Fruit fly (Drosophila melanogaster): ENCODE results near the gene Acbp4.
A peak's percentile ranks its signal among the peaks of the same experiment; 100 is the strongest.

Acbp4 gene

DNA sequence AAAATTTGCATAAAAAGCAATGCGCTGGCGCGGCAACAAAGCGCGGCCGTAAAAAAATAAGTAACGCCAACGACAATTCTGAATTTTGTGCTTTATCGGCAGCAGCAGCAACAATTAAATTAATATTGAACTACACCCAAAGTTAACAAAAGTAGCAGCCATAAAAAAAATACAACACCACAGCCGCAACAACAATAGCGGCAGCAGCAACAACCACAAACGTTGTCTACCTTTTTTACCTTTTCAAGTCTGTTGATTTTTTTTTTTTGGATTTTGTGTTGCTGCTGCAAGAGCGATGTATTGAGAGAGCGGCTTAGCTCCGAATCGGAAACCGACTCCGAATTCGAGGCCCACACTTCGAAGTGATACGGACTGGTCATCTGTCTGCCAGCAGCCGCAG lies 6.8 kb upstream of the Acbp4 start (continued):
- no peak for TF ChIP-seq sim (GFP tag; IDR thresholded peaks at IDR 0.05)
- TF ChIP-seq CG8765 (GFP tag; IDR thresholded peaks at IDR 0.05): 0 out of 2 replicates have a peak, but pooled peaks have one; percentile 6
- TF ChIP-seq C15 (GFP tag; IDR thresholded peaks at IDR 0.05): no peak
- TF ChIP-seq Six4 (GFP tag; optimal IDR thresholded peaks at IDR 0.05): no peak
- TF ChIP-seq CG31365 (tag; optimal IDR thresholded peaks at IDR 0.05): no peak
- TF ChIP-seq CG2120 (GFP tag; optimal IDR thresholded peaks at IDR 0.05): no peak
- no peak for TF ChIP-seq exex (tag; optimal IDR thresholded peaks at IDR 0.05)
- no peak for TF ChIP-seq kah (GFP tag; optimal IDR thresholded peaks at IDR 0.05)
- TF ChIP-seq CG43689 (GFP tag; IDR thresholded peaks at IDR 0.05): no peak
- no peak for TF ChIP-seq pan (optimal IDR thresholded peaks at IDR 0.05)
- TF ChIP-seq pan (GFP tag; optimal IDR thresholded peaks at IDR 0.05 in 1 of 2, IDR thresholded peaks at IDR 0.05 in 1 of 2): peak in 1 of 2 experiments; percentile 21
- TF ChIP-seq BEAF-32 (GFP tag; optimal IDR thresholded peaks at IDR 0.05): no peak
- TF ChIP-seq Lhr (GFP tag; optimal IDR thresholded peaks at IDR 0.05): no peak
- TF ChIP-seq lov (optimal IDR thresholded peaks at IDR 0.05): no peak
- no peak for TF ChIP-seq lov (GFP tag; IDR thresholded peaks at IDR 0.05)
- no peak for TF ChIP-seq Ravus (GFP tag; IDR thresholded peaks at IDR 0.05)
- no peak for TF ChIP-seq Ptx1 (GFP tag; IDR thresholded peaks at IDR 0.05)
- no peak for TF ChIP-seq Vsx1 (GFP tag; optimal IDR thresholded peaks at IDR 0.05)
- TF ChIP-seq fd3F (GFP tag; optimal IDR thresholded peaks at IDR 0.05): no peak
- TF ChIP-seq ci (GFP tag; IDR thresholded peaks at IDR 0.05): 0 out of 3 replicates have a peak, but pooled peaks have one; percentile 7
- no peak for TF ChIP-seq Eip74EF (GFP tag; optimal IDR thresholded peaks at IDR 0.05)
- TF ChIP-seq gcm (GFP tag; optimal IDR thresholded peaks at IDR 0.05): no peak
- no peak for TF ChIP-seq CG14965 (GFP tag; optimal IDR thresholded peaks at IDR 0.05; ENCODE audit: borderline replicate concordance)
- no peak for TF ChIP-seq CG7839 (tag; optimal IDR thresholded peaks at IDR 0.05)
- TF ChIP-seq CG4360 (GFP tag; IDR thresholded peaks at IDR 0.05): peak; percentile 77
- no peak for TF ChIP-seq CG17361 (GFP tag; IDR thresholded peaks at IDR 0.05)
- TF ChIP-seq Fer2 (tag; optimal IDR thresholded peaks at IDR 0.05): no peak
- TF ChIP-seq Bgb (GFP tag; IDR thresholded peaks at IDR 0.05; ENCODE audit: partially characterized antibody): peak; percentile 13; the same call in 1 of the 2 replicates
- TF ChIP-seq CG10321 (GFP tag; IDR thresholded peaks at IDR 0.05): no peak
- no peak for TF ChIP-seq Dek (tag; optimal IDR thresholded peaks at IDR 0.05)
- no peak for TF ChIP-seq CG10462 (GFP tag; optimal IDR thresholded peaks at IDR 0.05)
- TF ChIP-seq CG6854 (GFP tag; optimal IDR thresholded peaks at IDR 0.05): no peak
- no peak for TF ChIP-seq en (GFP tag; optimal IDR thresholded peaks at IDR 0.05)
- TF ChIP-seq CG9876 (GFP tag; optimal IDR thresholded peaks at IDR 0.05): no peak
- no peak for TF ChIP-seq CG15269 (tag; optimal IDR thresholded peaks at IDR 0.05)
- no peak for TF ChIP-seq croc (GFP tag; conservative IDR thresholded peaks at IDR 0.05)
- TF ChIP-seq CG12659 (GFP tag; optimal IDR thresholded peaks at IDR 0.05): no peak
- TF ChIP-seq Doc3 (GFP tag; IDR thresholded peaks at IDR 0.05; ENCODE audit: partially characterized antibody): 0 out of 3 replicates have a peak, but pooled peaks have one; percentile 12
- peak; percentile 3 for TF ChIP-seq CG11723 (GFP tag; optimal IDR thresholded peaks at IDR 0.05)
- no peak for TF ChIP-seq zf30C (GFP tag; optimal IDR thresholded peaks at IDR 0.05)
- no peak for TF ChIP-seq Abd-B (GFP tag; optimal IDR thresholded peaks at IDR 0.05)
- TF ChIP-seq zen (tag; optimal IDR thresholded peaks at IDR 0.05): no peak
- TF ChIP-seq CG12942 (GFP tag; optimal IDR thresholded peaks at IDR 0.05): no peak
- TF ChIP-seq z (GFP tag; IDR thresholded peaks at IDR 0.05): no peak
- TF ChIP-seq CG34422 (GFP tag; IDR thresholded peaks at IDR 0.05): no peak
- no peak for TF ChIP-seq Mrtf (GFP tag; IDR thresholded peaks at IDR 0.05)
- TF ChIP-seq CG6683 (GFP tag; optimal IDR thresholded peaks at IDR 0.05): no peak
- no peak for TF ChIP-seq Neu2 (GFP tag; optimal IDR thresholded peaks at IDR 0.05; ENCODE audit: borderline replicate concordance)
- no peak for TF ChIP-seq unc-4 (GFP tag; IDR thresholded peaks at IDR 0.05; ENCODE audit: partially characterized antibody)
- TF ChIP-seq ara (GFP tag; IDR thresholded peaks at IDR 0.05): no peak
- peak; percentile 79 for TF ChIP-seq nom (GFP tag; optimal IDR thresholded peaks at IDR 0.05)

Data from whole organism, embryonic.